Worm (Caenorhabditis elegans) whole organism, young adult: ENCODE data around the gene srbc-31.

ENCODE experiments used
- B0019.2 ChIP-seq: fragments of 200-800 bp; sonication (Bioruptor generic); conservative IDR thresholded peaks from 2 replicates; pipeline ENCODE4 v1.3.6; 2022; ENCODE audit warnings: missing genetic modification reagents, missing genetic modification characterization, missing compliant biosample characterization
- D2030.7 ChIP-seq: fragments of 200-800 bp; sonication (Bioruptor generic); IDR thresholded peaks from 2 replicates; pipeline ENCODE4 v1.3.6; 2022; ENCODE audit warnings: missing genetic modification reagents, missing genetic modification characterization, missing compliant biosample characterization
- F10E7.11 ChIP-seq: sonication (generic microtip); optimal IDR thresholded peaks from 2 replicates; lab custom pipeline; 2017; ENCODE audit warnings: mild to moderate bottlenecking, missing genetic modification characterization, moderate library complexity, missing compliant biosample characterization
- T07F8.4 ChIP-seq: sonication (generic microtip); optimal IDR thresholded peaks from 2 replicates; lab custom pipeline; 2016; ENCODE audit warnings: mild to moderate bottlenecking, missing genetic modification characterization, moderate library complexity, missing compliant biosample characterization
- Y53F4B.3 ChIP-seq: fragments of 200-800 bp; sonication (Bioruptor generic); IDR thresholded peaks from 2 replicates; pipeline ENCODE4 v1.3.6; 2022; ENCODE audit warnings: missing genetic modification reagents, missing genetic modification characterization, missing compliant biosample characterization
- Y79H2A.3 ChIP-seq: fragments of 200-800 bp; sonication (Bioruptor generic); conservative IDR thresholded peaks from 2 replicates; pipeline ENCODE4 v1.3.6; 2022; ENCODE audit warnings: missing genetic modification reagents, missing genetic modification characterization, missing compliant biosample characterization
- Y95B8A.8 ChIP-seq: fragments of 200-800 bp; sonication (Bioruptor generic); IDR thresholded peaks from 2 replicates; pipeline ENCODE4 v1.3.6; 2022; ENCODE audit warnings: missing genetic modification reagents, missing genetic modification characterization, missing compliant biosample characterization
- atf-7 ChIP-seq: sonication (generic microtip); optimal IDR thresholded peaks from 2 replicates; lab custom pipeline; 2017; ENCODE audit warnings: mild to moderate bottlenecking, missing genetic modification characterization, missing compliant biosample characterization
- bed-2 ChIP-seq: fragments of 200-800 bp; sonication (Bioruptor generic); IDR thresholded peaks from 2 replicates; pipeline ENCODE4 v1.3.6; 2022; ENCODE audit warnings: missing genetic modification reagents, missing genetic modification characterization, missing compliant biosample characterization
- ceh-27 ChIP-seq: fragments of 200-800 bp; sonication (Bioruptor generic); optimal IDR thresholded peaks from 2 replicates; lab custom pipeline; 2018; ENCODE audit warnings: mild to moderate bottlenecking, missing genetic modification characterization, moderate library complexity, missing compliant biosample characterization
- dox-1 ChIP-seq: fragments of 200-800 bp; sonication (Bioruptor generic); IDR thresholded peaks from 2 replicates; pipeline ENCODE4 v1.3.6; 2022; ENCODE audit warnings: missing genetic modification reagents, missing genetic modification characterization, missing compliant biosample characterization
- efl-1 ChIP-seq: fragments of 150-350 bp; optimal IDR thresholded peaks from 2 replicates; lab custom pipeline; 2014; ENCODE audit warnings: missing biosample characterization, missing genetic modification reagents, missing genetic modification characterization
- ekl-4 ChIP-seq: fragments of 200-800 bp; sonication (Bioruptor generic); IDR thresholded peaks from 2 replicates; pipeline ENCODE4 v1.3.6; 2022; ENCODE audit warnings: missing genetic modification reagents, missing genetic modification characterization, missing compliant biosample characterization
- hlh-12 ChIP-seq: sonication (generic microtip); optimal IDR thresholded peaks from 2 replicates; lab custom pipeline; 2016; ENCODE audit warnings: missing genetic modification characterization, missing compliant biosample characterization
- hmg-1.2 ChIP-seq: fragments of 200-800 bp; sonication (Bioruptor generic); IDR thresholded peaks from 2 replicates; pipeline ENCODE4 v1.3.6; 2022; ENCODE audit warnings: missing genetic modification reagents, missing genetic modification characterization, missing compliant biosample characterization
- hmg-20 ChIP-seq: fragments of 200-800 bp; sonication (Bioruptor generic); IDR thresholded peaks from 2 replicates; pipeline ENCODE4 v1.3.6; 2022; ENCODE audit warnings: missing genetic modification reagents, missing genetic modification characterization, missing compliant biosample characterization
- lag-1 ChIP-seq: fragments of 200-800 bp; sonication (Bioruptor generic); IDR thresholded peaks from 2 replicates; pipeline ENCODE4 v1.3.6; 2022; ENCODE audit warnings: missing genetic modification reagents, missing genetic modification characterization, missing compliant biosample characterization
- lir-1 ChIP-seq: fragments of 200-800 bp; sonication (Bioruptor generic); conservative IDR thresholded peaks from 2 replicates; pipeline ENCODE4 v1.3.6; 2022; ENCODE audit warnings: missing genetic modification reagents, missing genetic modification characterization, missing compliant biosample characterization
- lsl-1 ChIP-seq: fragments of 200-800 bp; sonication (Bioruptor generic); optimal IDR thresholded peaks from 2 replicates; lab custom pipeline; 2018; ENCODE audit warnings: mild to moderate bottlenecking, missing genetic modification characterization, moderate library complexity, missing compliant biosample characterization
- madf-3 ChIP-seq: fragments of 200-800 bp; sonication (Bioruptor generic); IDR thresholded peaks from 2 replicates; pipeline ENCODE4 v1.3.6; 2022; ENCODE audit warnings: missing genetic modification reagents, missing genetic modification characterization, missing compliant biosample characterization
- mcd-1 ChIP-seq: fragments of 200-800 bp; sonication (Bioruptor generic); IDR thresholded peaks from 2 replicates; pipeline ENCODE4 v1.3.6; 2022; ENCODE audit warnings: missing genetic modification reagents, missing genetic modification characterization, missing compliant biosample characterization
- mel-28 ChIP-seq: sonication (generic microtip); optimal IDR thresholded peaks from 2 replicates; lab custom pipeline; 2016; ENCODE audit warnings: borderline replicate concordance, mild to moderate bottlenecking, missing genetic modification characterization, missing compliant biosample characterization
- nfyb-1 ChIP-seq: fragments of 200-800 bp; sonication (Bioruptor generic); IDR thresholded peaks from 2 replicates; pipeline ENCODE4 v1.3.6; 2022; ENCODE audit warnings: missing genetic modification reagents, missing genetic modification characterization, missing compliant biosample characterization
- nhr-120 ChIP-seq: fragments of 200-800 bp; sonication (Bioruptor generic); IDR thresholded peaks from 2 replicates; pipeline ENCODE4 v1.3.6; 2022; ENCODE audit warnings: missing genetic modification characterization, missing compliant biosample characterization
- nhr-80 ChIP-seq: sonication (generic microtip); optimal IDR thresholded peaks from 2 replicates; lab custom pipeline; 2016; ENCODE audit warnings: missing genetic modification characterization, missing compliant biosample characterization
- pha-4 ChIP-seq: fragments of 150-350 bp; sonication (generic microtip); optimal IDR thresholded peaks from 2 replicates; lab custom pipeline; 2014; ENCODE audit warnings: missing biosample characterization, missing genetic modification reagents, missing genetic modification characterization
- rpc-1 ChIP-seq, 2 experiments: fragments of 150-350 bp in 1 of 2; sonication (generic microtip) in 1 of 2; optimal IDR thresholded peaks; 2 replicates each; lab custom pipeline; 2014 to 2018; ENCODE audit warnings: missing biosample characterization in 1 of 2, missing genetic modification characterization in 1 of 2, missing genetic modification reagents in 1 of 2, missing genotype in 1 of 2
- snpc-1.1 ChIP-seq: sonication (generic microtip); optimal IDR thresholded peaks from 2 replicates; lab custom pipeline; 2017; ENCODE audit warnings: missing genetic modification characterization, mild to moderate bottlenecking, missing compliant biosample characterization, antibody characterized with exemption, moderate library complexity, missing genotype, missing genetic modification reagents; ENCODE audit not compliant: insufficient read depth
- sptf-2 ChIP-seq: fragments of 200-800 bp; sonication (Bioruptor generic); optimal IDR thresholded peaks from 2 replicates; lab custom pipeline; 2018; ENCODE audit warnings: mild to moderate bottlenecking, missing genetic modification characterization, missing compliant biosample characterization
- tbp1 ChIP-seq: fragments of 200-800 bp; sonication (Bioruptor generic); optimal IDR thresholded peaks from 2 replicates; lab custom pipeline; 2018; ENCODE audit warnings: mild to moderate bottlenecking, missing genetic modification characterization, missing compliant biosample characterization
- tlf-1 ChIP-seq: fragments of 200-800 bp; sonication (Bioruptor generic); optimal IDR thresholded peaks from 2 replicates; lab custom pipeline; 2018; ENCODE audit warnings: mild to moderate bottlenecking, missing genetic modification characterization, missing compliant biosample characterization
- unc-130 ChIP-seq: sonication (generic microtip); optimal IDR thresholded peaks from 2 replicates; lab custom pipeline; 2016; ENCODE audit warnings: missing genetic modification reagents, missing genetic modification characterization, missing compliant biosample characterization
- unc-62 ChIP-seq: fragments of 150-350 bp; optimal IDR thresholded peaks from 2 replicates; lab custom pipeline; 2014; ENCODE audit warnings: missing biosample characterization, missing genetic modification reagents, missing genetic modification characterization
- xnd-1 ChIP-seq: sonication (generic microtip); optimal IDR thresholded peaks from 2 replicates; lab custom pipeline; 2016; ENCODE audit warnings: missing genotype, missing genetic modification reagents, missing genetic modification characterization, missing compliant biosample characterization
- ztf-26 ChIP-seq: sonication (generic microtip); optimal IDR thresholded peaks from 2 replicates; lab custom pipeline; 2017; ENCODE audit warnings: missing genetic modification characterization, missing compliant biosample characterization
- ztf-6 ChIP-seq: fragments of 200-800 bp; sonication (Bioruptor generic); IDR thresholded peaks from 2 replicates; pipeline ENCODE4 v1.3.6; 2022; ENCODE audit warnings: missing genetic modification reagents, missing genetic modification characterization, missing compliant biosample characterization

Gene srbc-31

DNA sequence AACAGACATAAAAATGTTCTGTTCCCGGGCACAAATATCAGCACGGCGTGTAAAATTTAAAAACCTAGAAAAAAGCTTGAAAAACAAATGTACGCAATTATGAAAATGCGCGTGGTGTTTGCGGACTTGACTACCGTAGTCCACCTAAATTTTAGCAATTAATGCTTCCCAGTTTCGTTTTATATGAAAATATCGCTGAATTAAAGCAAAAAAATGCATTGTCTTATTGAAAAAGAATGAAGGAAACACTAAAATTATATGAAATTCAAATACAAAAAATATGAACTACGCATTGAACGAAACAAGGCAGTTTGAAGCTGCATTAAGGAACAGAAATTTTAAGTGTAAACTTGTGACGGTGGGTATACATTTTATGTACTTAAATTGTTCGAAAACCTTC lies 28.9 kb upstream of the srbc-31 start, which contains the start of gene ugt-64:
Gene ugt-64 (minus strand): TSS at position 101 of the 400 bp plus-strand sequence.
- peak; percentile 24 for TF ChIP-seq lsl-1 (GFP tag; lab: Kevin White, UChicago)
- TF ChIP-seq, all 124 proteins: peak for 1; not testable (repeated sequence) for 123

- TF ChIP-seq atf-7 (peak; percentile 26), nhr-80 (tag; lab: Kevin White, UChicago) (peak; percentile 79), pha-4 (tag; lab: Kevin White, UChicago) (peak; percentile 48), unc-130 (GFP tag; lab: Kevin White, UChicago) (no peak), dox-1 (no peak), mcd-1 (GFP tag; lab: Robert Waterston, UW) (no peak), tbp1 (peak; percentile 21), unc-62 (GFP tag; lab: Kevin White, UChicago) (peak; percentile 62)
- TF ChIP-seq, all 124 proteins: peak for 5
These were observed 28.3 kb upstream of the srbc-31 start for ce11 chrV:3505745-3506144.

ce11 chrV:3502038-3502437 lies 24.6 kb upstream of the srbc-31 start, which contains the start of the genes C07G3.8 and C07G3.10:
Gene C07G3.8, minus strand, starts transcription at chrV:3502138.
Gene C07G3.10, plus strand, starts transcription at chrV:3502307.
- TF ChIP-seq F10E7.11 (tag; lab: Kevin White, UChicago) (no peak), Y79H2A.3 (GFP tag; lab: Robert Waterston, UW) (no peak), xnd-1 (tag; lab: Kevin White, UChicago) (no peak), efl-1 (GFP tag; lab: Kevin White, UChicago) (no peak), dox-1 (no peak), D2030.7 (GFP tag; lab: Robert Waterston, UW) (no peak), hlh-12 (tag; lab: Kevin White, UChicago) (no peak), B0019.2 (GFP tag; lab: Robert Waterston, UW) (no peak), mel-28 (tag; lab: Kevin White, UChicago) (no peak), tlf-1 (no peak), lir-1 (GFP tag; lab: Robert Waterston, UW) (no peak), hmg-20 (GFP tag; lab: Robert Waterston, UW) (no peak), madf-3 (no peak), snpc-1.1 (tag; lab: Kevin White, UChicago) (no peak), hmg-1.2 (GFP tag; lab: Robert Waterston, UW) (no peak), nfyb-1 (GFP tag; lab: Robert Waterston, UW) (no peak), Y53F4B.3 (no peak), nhr-120 (GFP tag; lab: Robert Waterston, UW) (no peak), ekl-4 (GFP tag; lab: Robert Waterston, UW) (no peak), lag-1 (GFP tag; lab: Robert Waterston, UW) (no peak)

DNA sequence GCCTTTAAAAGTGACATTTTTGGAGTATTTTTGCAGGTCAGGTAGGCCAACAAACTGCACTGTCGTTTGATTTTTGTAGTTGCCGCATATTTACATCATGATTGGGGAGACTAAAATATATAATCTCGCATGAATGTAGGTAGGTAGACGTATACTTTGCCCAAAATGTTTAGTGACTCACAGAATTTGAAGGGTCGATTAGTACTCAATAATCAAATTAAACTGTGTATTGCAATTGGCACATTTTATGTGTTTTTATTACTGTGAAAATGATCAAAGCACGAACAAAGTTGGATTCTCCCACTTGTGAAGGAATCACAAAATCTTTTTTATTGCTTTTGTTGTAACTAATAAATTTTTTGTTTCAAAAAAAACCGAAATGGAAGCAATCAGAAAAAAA lies 19.5 kb upstream of the srbc-31 start, which contains the start of gene C07G3.15:
Gene C07G3.15 (minus strand): TSS at position 101 of the 400 bp plus-strand sequence.
- no peak for TF ChIP-seq ztf-6 (GFP tag; lab: Robert Waterston, UW)
- TF ChIP-seq bed-2 (GFP tag; lab: Robert Waterston, UW), result no peak
- TF ChIP-seq ztf-26 (tag; lab: Kevin White, UChicago), result no peak
- no peak for TF ChIP-seq ceh-27 (GFP tag; lab: Kevin White, UChicago)
- TF ChIP-seq Y95B8A.8 (GFP tag; lab: Robert Waterston, UW), result no peak
- TF ChIP-seq T07F8.4 (tag; lab: Kevin White, UChicago), result no peak
- TF ChIP-seq sptf-2 (GFP tag; lab: Kevin White, UChicago), result no peak
- no peak for TF ChIP-seq rpc-1 (optimal IDR thresholded peaks at IDR 0.05; lab: Kevin White, UChicago)
- no peak for TF ChIP-seq rpc-1 (tag; optimal IDR thresholded peaks at IDR 0.05; lab: Kevin White, UChicago)
